Worm (Caenorhabditis elegans): ENCODE measurements around the gene cyp-33E3.

The cyp-33E3 gene

ce11 chrIV:8625730-8626129 lies 10.9 kb downstream of the cyp-33E3 start:
- TF ChIP-seq ceh-6 (GFP tag; optimal IDR thresholded peaks at IDR 0.05) (no peak), T23F11.4 (GFP tag; optimal IDR thresholded peaks at IDR 0.05) (no peak), dve-1 (tag; optimal IDR thresholded peaks at IDR 0.05) (no peak), F13H6.1 (tag; optimal IDR thresholded peaks at IDR 0.05) (no peak), syd-9 (tag; optimal IDR thresholded peaks at IDR 0.05) (no peak), pha-4 (tag; optimal IDR thresholded peaks at IDR 0.05) (no peak), hlh-13 (GFP tag; optimal IDR thresholded peaks at IDR 0.05) (no peak), pros-1 (tag; optimal IDR thresholded peaks at IDR 0.05) (no peak), sox-4 (tag; optimal IDR thresholded peaks at IDR 0.05) (no peak)

ce11 chrIV:8626294-8626693 lies 11.5 kb downstream of the cyp-33E3 start:
- TF ChIP-seq ceh-19 (GFP tag; optimal IDR thresholded peaks at IDR 0.05) (no peak), unc-42 (tag; optimal IDR thresholded peaks at IDR 0.05) (peak; percentile 77)

ce11 chrIV:8627328-8627727 lies 12.5 kb downstream of the cyp-33E3 start, which contains the start of gene F42A9.11:
F42A9.11 (plus strand) TSS chrIV:8627637.
- TF ChIP-seq sdc-2 (tag; optimal IDR thresholded peaks at IDR 0.05) (peak; percentile 38), pha-2 (tag; optimal IDR thresholded peaks at IDR 0.05) (no peak), tbx-2 (tag; optimal IDR thresholded peaks at IDR 0.05) (peak; percentile 8), mec-3 (tag; optimal IDR thresholded peaks at IDR 0.05; ENCODE audit: borderline replicate concordance) (no peak), hlh-30 (tag; optimal IDR thresholded peaks at IDR 0.05; ENCODE audit: insufficient read depth) (no peak), pqm-1 (tag; optimal IDR thresholded peaks at IDR 0.05) (no peak), ztf-16 (tag; optimal IDR thresholded peaks at IDR 0.05) (no peak), ceh-6 (GFP tag; optimal IDR thresholded peaks at IDR 0.05) (no peak), C08G9.2 (tag; optimal IDR thresholded peaks at IDR 0.05) (peak; percentile 17), ceh-31 (tag; optimal IDR thresholded peaks at IDR 0.05) (peak; percentile 37), hlh-6 (tag; optimal IDR thresholded peaks at IDR 0.05) (peak; percentile 53), rnt-1 (tag; optimal IDR thresholded peaks at IDR 0.05) (no peak), ceh-30 (tag; optimal IDR thresholded peaks at IDR 0.05) (no peak), ceh-24 (tag; optimal IDR thresholded peaks at IDR 0.05) (no peak), K02D7.2 (tag; optimal IDR thresholded peaks at IDR 0.05) (no peak), ceh-18 (tag; optimal IDR thresholded peaks at IDR 0.05) (peak; percentile 4), pros-1 (tag; optimal IDR thresholded peaks at IDR 0.05) (peak; percentile 14), nhr-232 (tag; optimal IDR thresholded peaks at IDR 0.05) (no peak), sox-2 (GFP tag; IDR thresholded peaks at IDR 0.05) (no peak), gmeb-2 (tag; optimal IDR thresholded peaks at IDR 0.05) (no peak), pha-4 (tag; optimal IDR thresholded peaks at IDR 0.05) (no peak)

ce11 chrIV:8628262-8628661 lies 13.5 kb downstream of the cyp-33E3 start:
- TF ChIP-seq hlh-15 (tag; optimal IDR thresholded peaks at IDR 0.05) (no peak), pqm-1 (tag; optimal IDR thresholded peaks at IDR 0.05) (no peak), pha-4 (tag; optimal IDR thresholded peaks at IDR 0.05) (no peak), sox-4 (tag; optimal IDR thresholded peaks at IDR 0.05) (no peak), dve-1 (tag; optimal IDR thresholded peaks at IDR 0.05) (no peak), syd-9 (tag; optimal IDR thresholded peaks at IDR 0.05) (no peak), K02D7.2 (tag; optimal IDR thresholded peaks at IDR 0.05) (no peak), lin-11 (tag; optimal IDR thresholded peaks at IDR 0.05) (no peak), ceh-48 (tag; optimal IDR thresholded peaks at IDR 0.05) (no peak), unc-42 (tag; optimal IDR thresholded peaks at IDR 0.05) (no peak), pax-1 (tag; optimal IDR thresholded peaks at IDR 0.05) (no peak), pat-9 (tag; optimal IDR thresholded peaks at IDR 0.05) (no peak), C08G9.2 (tag; optimal IDR thresholded peaks at IDR 0.05) (no peak), unc-3 (GFP tag; conservative IDR thresholded peaks at IDR 0.05) (no peak), unc-3 (tag; optimal IDR thresholded peaks at IDR 0.05) (no peak), hlh-13 (GFP tag; optimal IDR thresholded peaks at IDR 0.05) (no peak), ceh-6 (GFP tag; optimal IDR thresholded peaks at IDR 0.05) (no peak), ets-4 (tag; optimal IDR thresholded peaks at IDR 0.05) (no peak)

All from whole organism, late embryonic.